Worm (Caenorhabditis elegans) whole organism, L4 larva: ENCODE data around the gene F48G7.7.

Experiments used
- fos-1 ChIP-seq: fragments of 150-350 bp; optimal IDR thresholded peaks from 2 replicates; lab custom pipeline; 2014; ENCODE audit warnings: missing biosample characterization, missing genetic modification characterization
- hlh-11 ChIP-seq: fragments of 200-800 bp; sonication (Bioruptor generic); optimal IDR thresholded peaks from 2 replicates; lab custom pipeline; 2018; ENCODE audit warnings: mild to moderate bottlenecking, missing genetic modification characterization, missing compliant biosample characterization
- mes-2 ChIP-seq: sonication (generic microtip); optimal IDR thresholded peaks from 2 replicates; lab custom pipeline; 2016; ENCODE audit warnings: missing genotype, mild to moderate bottlenecking, missing genetic modification characterization, missing compliant biosample characterization; ENCODE audit not compliant: poor library complexity, severe bottlenecking
- nhr-41 ChIP-seq: fragments of 200-800 bp; sonication (Bioruptor generic); IDR thresholded peaks from 2 replicates; pipeline ENCODE4 v1.3.6; 2022; ENCODE audit warnings: missing genetic modification reagents, missing genetic modification characterization, missing compliant biosample characterization

DNA sequence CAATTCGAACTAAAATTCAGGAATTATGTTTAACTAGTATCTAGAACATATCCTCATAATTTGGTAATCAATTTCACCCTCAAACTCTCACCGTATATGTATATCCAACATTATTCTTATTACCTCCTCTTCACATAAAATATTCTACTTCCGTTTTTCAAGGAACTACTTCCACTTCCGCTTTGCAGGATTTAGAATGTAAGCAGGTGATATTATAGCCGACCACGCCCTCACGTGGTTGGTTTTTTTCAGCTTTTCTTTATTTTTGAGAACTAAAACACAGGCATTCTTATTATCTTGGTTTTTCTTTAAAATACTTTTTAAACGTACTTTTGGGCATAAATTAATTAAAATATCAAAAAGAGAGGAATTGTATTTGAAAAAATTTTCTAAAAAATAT is 8.3 kb downstream of the F48G7.7 start:
- TF ChIP-seq mes-2 (tag; lab: Kevin White, UChicago) (no peak), nhr-41 (GFP tag; lab: Robert Waterston, UW) (no peak), fos-1 (no peak), hlh-11 (no peak)
